Fruit fly (Drosophila melanogaster) whole organism, embryonic: ENCODE results near the gene pxb.
A peak's percentile ranks its signal among the peaks of the same experiment; 100 is the strongest.

ENCODE experiments used
- Aef1 ChIP-seq: fragments of 200-800 bp; sonication (Bioruptor generic); IDR thresholded peaks from 3 replicates; pipeline ENCODE4 v1.3.6; 2022; ENCODE audit warnings: missing biosample characterization, missing genetic modification characterization
- Atf-2 ChIP-seq: fragments of 200-800 bp; sonication (Bioruptor generic); optimal IDR thresholded peaks from 2 replicates; lab custom pipeline; 2016; ENCODE audit warnings: missing biosample characterization, missing genetic modification characterization
- Bdp1 ChIP-seq: fragments of 200-800 bp; sonication (Bioruptor generic); optimal IDR thresholded peaks from 3 replicates; lab custom pipeline; 2016; ENCODE audit warnings: missing biosample characterization, missing genetic modification characterization
- CG10654 ChIP-seq: fragments of 200-800 bp; sonication (Bioruptor generic); optimal IDR thresholded peaks from 2 replicates; lab custom pipeline; 2016; ENCODE audit warnings: missing biosample characterization, missing genetic modification characterization
- CG10959 ChIP-seq: fragments of 200-800 bp; sonication (Bioruptor generic); IDR thresholded peaks from 2 replicates; pipeline ENCODE4 v1.3.6; 2022; ENCODE audit warnings: missing biosample characterization, missing genetic modification characterization
- CG11247 ChIP-seq: fragments of 200-800 bp; sonication (Bioruptor generic); IDR thresholded peaks from 2 replicates; pipeline ENCODE4 v1.3.6; 2022; ENCODE audit warnings: missing biosample characterization, missing genetic modification characterization
- CG12104 ChIP-seq: fragments of 200-800 bp; sonication (Bioruptor generic); optimal IDR thresholded peaks from 3 replicates; lab custom pipeline; 2016; ENCODE audit warnings: missing biosample characterization, missing genetic modification characterization
- CG12219 ChIP-seq: fragments of 200-800 bp; sonication (Bioruptor generic); optimal IDR thresholded peaks from 3 replicates; lab custom pipeline; 2018; ENCODE audit warnings: missing biosample characterization, mild to moderate bottlenecking, missing genetic modification characterization
- CG13287 ChIP-seq: fragments of 200-800 bp; sonication (Bioruptor generic); IDR thresholded peaks from 2 replicates; pipeline ENCODE4 v1.3.6; 2022; ENCODE audit warnings: missing biosample characterization, missing genetic modification characterization; ENCODE audit not compliant: partially characterized antibody
- CG13775 ChIP-seq: fragments of 200-800 bp; sonication (Bioruptor generic); optimal IDR thresholded peaks from 3 replicates; lab custom pipeline; 2017; ENCODE audit warnings: missing biosample characterization, mild to moderate bottlenecking, missing genetic modification characterization
- CG14710 ChIP-seq: fragments of 200-800 bp; sonication (Bioruptor generic); optimal IDR thresholded peaks from 3 replicates; lab custom pipeline; 2019; ENCODE audit warnings: missing biosample characterization, mild to moderate bottlenecking, missing genetic modification characterization, moderate library complexity
- CG15601 ChIP-seq: fragments of 200-800 bp; sonication (Bioruptor generic); optimal IDR thresholded peaks from 3 replicates; lab custom pipeline; 2019; ENCODE audit warnings: missing biosample characterization, mild to moderate bottlenecking, missing genetic modification characterization, moderate library complexity
- CG16863 ChIP-seq: fragments of 200-800 bp; sonication (Bioruptor generic); optimal IDR thresholded peaks from 3 replicates; lab custom pipeline; 2016; ENCODE audit warnings: missing biosample characterization, missing genetic modification characterization
- CG17612 ChIP-seq: fragments of 200-800 bp; sonication (Bioruptor generic); IDR thresholded peaks from 2 replicates; pipeline ENCODE4 v1.3.6; 2022; ENCODE audit warnings: missing biosample characterization, missing genetic modification characterization
- CG18476 ChIP-seq: fragments of 200-800 bp; sonication (Bioruptor generic); optimal IDR thresholded peaks from 2 replicates; lab custom pipeline; 2016; ENCODE audit warnings: missing biosample characterization, mild to moderate bottlenecking, missing genetic modification characterization
- CG31365 ChIP-seq: fragments of 200-800 bp; sonication (Bioruptor generic); optimal IDR thresholded peaks from 2 replicates; lab custom pipeline; 2018; ENCODE audit warnings: missing biosample characterization, mild to moderate bottlenecking, missing genetic modification characterization
- CG3726 ChIP-seq: fragments of 200-800 bp; sonication (Bioruptor generic); IDR thresholded peaks from 3 replicates; pipeline ENCODE4, ENCODE4 v1.3.6; 2022; ENCODE audit warnings: missing biosample characterization, missing genetic modification characterization
- CG3995 ChIP-seq: fragments of 200-800 bp; sonication (Bioruptor generic); optimal IDR thresholded peaks from 3 replicates; lab custom pipeline; 2016; ENCODE audit warnings: missing biosample characterization, missing genetic modification characterization
- CG5245 ChIP-seq: fragments of 200-800 bp; sonication (Bioruptor generic); optimal IDR thresholded peaks from 3 replicates; lab custom pipeline; 2016; ENCODE audit warnings: missing biosample characterization, missing genetic modification characterization
- CG8924 ChIP-seq: fragments of 200-800 bp; optimal IDR thresholded peaks from 3 replicates; lab custom pipeline; 2019; ENCODE audit warnings: missing biosample characterization, mild to moderate bottlenecking, missing genetic modification characterization, moderate library complexity
- CG9797 ChIP-seq: fragments of 200-800 bp; sonication (Bioruptor generic); optimal IDR thresholded peaks from 3 replicates; lab custom pipeline; 2018; ENCODE audit warnings: missing biosample characterization, mild to moderate bottlenecking, missing genetic modification characterization
- CrebB ChIP-seq: fragments of 200-800 bp; sonication (Bioruptor generic); optimal IDR thresholded peaks from 3 replicates; lab custom pipeline; 2018; ENCODE audit warnings: missing biosample characterization, mild to moderate bottlenecking, missing genetic modification characterization
- Ets65A ChIP-seq: fragments of 200-800 bp; sonication (Bioruptor generic); peaks from one replicate; lab custom pipeline; 2016; ENCODE audit warnings: missing biosample characterization, missing genetic modification characterization
- Med ChIP-seq: fragments of 200-800 bp; sonication (Bioruptor generic); peaks from one replicate; lab custom pipeline; 2016; ENCODE audit warnings: missing biosample characterization, missing genetic modification characterization, mild to moderate bottlenecking, inconsistent platforms, moderate library complexity
- Poxn ChIP-seq: fragments of 200-800 bp; sonication (Bioruptor generic); IDR thresholded peaks from 2 replicates; pipeline ENCODE4 v1.3.6; 2022; ENCODE audit warnings: missing biosample characterization, missing genetic modification characterization
- Stat92E ChIP-seq, 3 experiments: fragments of >200 bp in 2 of 3; fragments of 200-800 bp in 1 of 3; sonication (Bioruptor generic) in 1 of 3; optimal IDR thresholded peaks; 2 replicates each; lab custom pipeline; 2017 to 2019; ENCODE audit warnings: missing biosample characterization in 3 of 3, missing genetic modification characterization in 3 of 3, mild to moderate bottlenecking in 1 of 3, moderate library complexity in 1 of 3
- YL-1 ChIP-seq: fragments of 200-800 bp; sonication (Bioruptor generic); optimal IDR thresholded peaks from 3 replicates; lab custom pipeline; 2017; ENCODE audit warnings: missing biosample characterization, mild to moderate bottlenecking, missing genetic modification characterization
- amos ChIP-seq: fragments of 200-800 bp; sonication (Bioruptor generic); IDR thresholded peaks from 2 replicates; pipeline ENCODE4 v1.3.6; 2022; ENCODE audit warnings: missing biosample characterization, missing genetic modification characterization; ENCODE audit not compliant: partially characterized antibody
- aop ChIP-seq: fragments of 200-800 bp; sonication (Bioruptor generic); IDR thresholded peaks from 2 replicates; pipeline ENCODE4 v1.3.6; 2022; ENCODE audit warnings: missing biosample characterization, missing genetic modification characterization
- ato ChIP-seq: fragments of 200-800 bp; sonication (Bioruptor generic); IDR thresholded peaks from 2 replicates; pipeline ENCODE4 v1.3.6; 2022; ENCODE audit warnings: missing biosample characterization, missing genetic modification characterization; ENCODE audit not compliant: partially characterized antibody
- chif ChIP-seq, 2 experiments: fragments of 200-800 bp; sonication (Bioruptor generic); optimal IDR thresholded peaks; 3 replicates each; lab custom pipeline; 2016; ENCODE audit warnings: missing biosample characterization in 2 of 2, missing genetic modification characterization in 2 of 2
- chinmo ChIP-seq: fragments of 200-800 bp; sonication (Bioruptor generic); IDR thresholded peaks from 4 replicates; pipeline ENCODE4 v1.3.6; 2022; ENCODE audit warnings: missing biosample characterization, missing genetic modification characterization; ENCODE audit not compliant: partially characterized antibody
- chn ChIP-seq: fragments of 200-800 bp; sonication (Bioruptor generic); optimal IDR thresholded peaks from 2 replicates; lab custom pipeline; 2016; ENCODE audit warnings: missing biosample characterization, missing genetic modification characterization
- croc ChIP-seq: fragments of 200-800 bp; sonication (Bioruptor generic); conservative IDR thresholded peaks from 3 replicates; pipeline ENCODE4 v1.3.6; 2022; ENCODE audit warnings: missing biosample characterization, missing genetic modification characterization
- da ChIP-seq: fragments of 200-800 bp; sonication (Bioruptor generic); optimal IDR thresholded peaks from 2 replicates; lab custom pipeline; 2016; ENCODE audit warnings: missing biosample characterization, missing genetic modification characterization
- hkb ChIP-seq, 2 experiments: fragments of 200-800 bp in 1 of 2; fragments of >200 bp in 1 of 2; sonication (Bioruptor generic) in 1 of 2; IDR thresholded peaks in 1 of 2; optimal IDR thresholded peaks in 1 of 2; 2 replicates each; pipeline versions ENCODE4 v1.3.6 to Lab custom; 2017 to 2022; ENCODE audit warnings: missing biosample characterization in 1 of 2, missing genetic modification characterization in 1 of 2
- hth ChIP-seq: fragments of >200 bp; optimal IDR thresholded peaks from 2 replicates; lab custom pipeline; 2017; ENCODE audit warnings: inconsistent platforms
- lab ChIP-seq: fragments of 200-800 bp; sonication (Bioruptor generic); optimal IDR thresholded peaks from 3 replicates; lab custom pipeline; 2017; ENCODE audit warnings: missing biosample characterization, missing genetic modification characterization, mild to moderate bottlenecking, moderate library complexity, missing genetic modification reagents
- lov ChIP-seq, 2 experiments: fragments of 200-800 bp in 1 of 2; fragments of >200 bp in 1 of 2; sonication (Bioruptor generic) in 1 of 2; IDR thresholded peaks in 1 of 2; optimal IDR thresholded peaks in 1 of 2; 2 replicates in 1 of 2; 3 replicates in 1 of 2; pipeline versions ENCODE4 v1.3.6 to Lab custom; 2017 to 2022; ENCODE audit warnings: missing biosample characterization in 1 of 2, missing genetic modification characterization in 1 of 2
- nerfin-2 ChIP-seq: fragments of 200-800 bp; sonication (Bioruptor generic); IDR thresholded peaks from 2 replicates; pipeline ENCODE4 v1.3.6; 2022; ENCODE audit warnings: missing biosample characterization, missing genetic modification characterization; ENCODE audit not compliant: partially characterized antibody
- pan ChIP-seq, 4 experiments: fragments of >200 bp in 3 of 4; fragments of 200-800 bp in 1 of 4; sonication (Bioruptor generic) in 1 of 4; optimal IDR thresholded peaks in 3 of 4; IDR thresholded peaks in 1 of 4; 2 replicates each; pipeline versions ENCODE4 v1.3.6 to Lab custom; 2017 to 2022; ENCODE audit warnings: missing biosample characterization in 2 of 4, missing genetic modification characterization in 2 of 4, mixed read lengths in 1 of 4
- run ChIP-seq: fragments of 200-800 bp; sonication (Bioruptor generic); optimal IDR thresholded peaks from 3 replicates; lab custom pipeline; 2018; ENCODE audit warnings: missing biosample characterization, mild to moderate bottlenecking, missing genetic modification characterization
- shn ChIP-seq: fragments of 200-800 bp; sonication (Bioruptor generic); optimal IDR thresholded peaks from 3 replicates; lab custom pipeline; 2016; ENCODE audit warnings: missing biosample characterization, missing genetic modification characterization
- sisA ChIP-seq: fragments of 200-800 bp; sonication (Bioruptor generic); IDR thresholded peaks from 2 replicates; pipeline ENCODE4 v1.3.6; 2022; ENCODE audit warnings: missing biosample characterization, missing genetic modification characterization
- sna ChIP-seq: fragments of 200-800 bp; sonication (Bioruptor generic); IDR thresholded peaks from 2 replicates; pipeline ENCODE4 v1.3.6; 2022; ENCODE audit warnings: missing biosample characterization, missing genetic modification characterization; ENCODE audit not compliant: partially characterized antibody
- tin ChIP-seq: fragments of 200-800 bp; sonication (Bioruptor generic); optimal IDR thresholded peaks from 3 replicates; lab custom pipeline; 2016; ENCODE audit warnings: missing biosample characterization, missing genetic modification characterization
- tna ChIP-seq: fragments of 200-800 bp; sonication (Bioruptor generic); IDR thresholded peaks from 2 replicates; pipeline ENCODE4 v1.3.6; 2022; ENCODE audit warnings: missing biosample characterization, missing genetic modification characterization; ENCODE audit not compliant: partially characterized antibody
- zen ChIP-seq: fragments of 200-800 bp; sonication (Bioruptor generic); optimal IDR thresholded peaks from 3 replicates; lab custom pipeline; 2018; ENCODE audit warnings: missing biosample characterization, mild to moderate bottlenecking, missing genetic modification characterization, moderate library complexity

pxb gene

DNA sequence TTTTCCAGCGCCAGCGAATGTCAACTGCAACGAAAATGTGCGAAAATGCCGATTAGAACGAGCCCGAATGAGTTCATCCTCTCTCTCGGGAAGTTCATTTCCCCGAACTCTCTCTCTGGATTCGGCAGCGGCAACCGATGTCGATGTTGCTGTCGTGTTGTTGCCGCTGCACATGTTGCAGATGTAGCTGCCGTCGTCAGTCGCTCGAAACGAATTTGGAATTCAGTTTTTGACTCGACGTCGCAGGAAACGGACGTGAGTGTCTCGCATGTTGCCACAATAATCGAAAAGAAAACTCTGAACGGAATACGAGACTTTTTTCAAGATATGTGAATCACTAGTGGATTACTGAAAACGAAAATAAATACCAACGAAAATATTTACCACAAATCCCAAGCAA is at the start of gene pxb:
pxb (plus strand) TSS at position 222 of the 400 bp plus-strand sequence.
- TF ChIP-seq CG17612 (GFP tag; lab: Robert Waterston, UW) (no peak), CG10959 (no peak), CG10654 (no peak), Atf-2 (peak; percentile 31), shn (GFP tag; lab: Kevin White, UChicago) (no peak), da (GFP tag; lab: Kevin White, UChicago) (peak; percentile 8), hkb (optimal IDR thresholded peaks at IDR 0.05; lab: Kevin White, UChicago) (no peak), hkb (GFP tag; IDR thresholded peaks at IDR 0.05; lab: Robert Waterston, UW) (0 out of 2 replicates have a peak, but pooled peaks have one; percentile 31), CG9797 (GFP tag; lab: Kevin White, UChicago) (no peak), CG13775 (GFP tag; lab: Kevin White, UChicago) (peak; percentile 5), Med (GFP tag; lab: Kevin White, UChicago) (peak; percentile 85), CG5245 (GFP tag; lab: Kevin White, UChicago) (no peak), CrebB (tag; lab: Kevin White, UChicago) (peak; percentile 44), amos (GFP tag; lab: Robert Waterston, UW) (peak; percentile 39; the same call in 1 of the 2 replicates), aop (GFP tag; lab: Robert Waterston, UW) (no peak), lab (GFP tag; lab: Kevin White, UChicago) (peak; percentile 2), CG16863 (GFP tag; lab: Kevin White, UChicago) (no peak), CG3726 (GFP tag; lab: Robert Waterston, UW) (no peak), CG12219 (GFP tag; lab: Kevin White, UChicago) (peak; percentile 21), sisA (no peak), chinmo (GFP tag; lab: Robert Waterston, UW) (peak; percentile 86; the same call in 3 of the 4 replicates), Ets65A (GFP tag; lab: Kevin White, UChicago) (peak; percentile 86), CG8924 (peak; percentile 38), tna (GFP tag; lab: Robert Waterston, UW) (peak; percentile 46; the same call in 1 of the 2 replicates), nerfin-2 (GFP tag; lab: Robert Waterston, UW) (peak; percentile 45; the same call in 1 of the 2 replicates), ato (GFP tag; lab: Robert Waterston, UW) (peak; percentile 43; the same call in 1 of the 2 replicates), croc (GFP tag; lab: Robert Waterston, UW) (no peak), hth (lab: Kevin White, UChicago) (no peak), YL-1 (GFP tag; lab: Kevin White, UChicago) (no peak), Bdp1 (GFP tag; lab: Kevin White, UChicago) (no peak), CG14710 (peak; percentile 10), CG13287 (GFP tag; lab: Robert Waterston, UW) (peak; percentile 41; the same call in 1 of the 2 replicates), pan (optimal IDR thresholded peaks at IDR 0.05; lab: Kevin White, UChicago) (no peak), pan (GFP tag; optimal IDR thresholded peaks at IDR 0.05 in 1 of 2, IDR thresholded peaks at IDR 0.05 in 1 of 2) (peak in 1 of 2 experiments; percentile 49), run (tag; lab: Kevin White, UChicago) (no peak), tin (peak; percentile 1), lov (optimal IDR thresholded peaks at IDR 0.05; lab: Kevin White, UChicago) (no peak), lov (GFP tag; IDR thresholded peaks at IDR 0.05; lab: Robert Waterston, UW) (peak; percentile 45; the same call in 1 of the 3 replicates), CG31365 (no peak), CG15601 (tag; lab: Kevin White, UChicago) (peak; percentile 21), CG12104 (GFP tag; lab: Kevin White, UChicago) (no peak), chif (GFP tag; optimal IDR thresholded peaks at IDR 0.05; lab: Kevin White, UChicago) (peak in 1 of 2 experiments; percentile 48), Stat92E (GFP tag; optimal IDR thresholded peaks at IDR 0.05; lab: Kevin White, UChicago) (peak in 1 of 3 experiments; percentile 48), sna (GFP tag; lab: Robert Waterston, UW) (0 out of 2 replicates have a peak, but pooled peaks have one; percentile 32), CG3995 (GFP tag; lab: Kevin White, UChicago) (no peak), Poxn (GFP tag; lab: Robert Waterston, UW) (no peak), CG11247 (no peak), CG18476 (no peak), chn (GFP tag; lab: Kevin White, UChicago) (no peak), Aef1 (GFP tag; lab: Robert Waterston, UW) (no peak), zen (tag; lab: Kevin White, UChicago) (peak; percentile 2)
